Worm (Caenorhabditis elegans) whole organism, L3 larva: ENCODE results near the gene best-1.
A peak's percentile ranks its signal among the peaks of the same experiment; 100 is the strongest.

ENCODE experiments used
- R02D3.7 ChIP-seq: fragments of 150-350 bp; optimal IDR thresholded peaks from 2 replicates; lab custom pipeline; 2014; ENCODE audit warnings: missing biosample characterization, missing genetic modification characterization
- ZK546.5 ChIP-seq: sonication (generic microtip); optimal IDR thresholded peaks from 2 replicates; lab custom pipeline; 2017; ENCODE audit warnings: missing biosample characterization, missing genetic modification characterization
- aly-2 ChIP-seq: fragments of 150-350 bp; optimal IDR thresholded peaks from 2 replicates; lab custom pipeline; 2014; ENCODE audit warnings: missing biosample characterization, missing genetic modification characterization
- ama-1 ChIP-seq: fragments of 150-350 bp; optimal IDR thresholded peaks from 2 replicates; lab custom pipeline; 2018
- ceh-16 ChIP-seq: sonication (generic microtip); optimal IDR thresholded peaks from 2 replicates; lab custom pipeline; 2017; ENCODE audit warnings: missing biosample characterization, missing genetic modification characterization
- ceh-28 ChIP-seq: fragments of 150-350 bp; optimal IDR thresholded peaks from 2 replicates; lab custom pipeline; 2014; ENCODE audit warnings: missing biosample characterization, missing genetic modification reagents, missing genetic modification characterization
- ceh-82 ChIP-seq: fragments of 150-350 bp; optimal IDR thresholded peaks from 2 replicates; lab custom pipeline; 2014; ENCODE audit warnings: missing biosample characterization, missing genetic modification characterization
- ceh-9 ChIP-seq: sonication (generic microtip); optimal IDR thresholded peaks from 2 replicates; lab custom pipeline; 2018; ENCODE audit warnings: missing biosample characterization, missing genetic modification characterization
- daf-12 ChIP-seq: fragments of 150-350 bp; optimal IDR thresholded peaks from 2 replicates; lab custom pipeline; 2014; ENCODE audit warnings: missing biosample characterization, missing genetic modification reagents, missing genetic modification characterization
- egl-27 ChIP-seq: sonication (generic microtip); optimal IDR thresholded peaks from 4 replicates; lab custom pipeline; 2017; ENCODE audit warnings: missing biosample characterization, missing genetic modification reagents, missing genetic modification characterization
- egl-5 ChIP-seq: fragments of 150-350 bp; optimal IDR thresholded peaks from 2 replicates; lab custom pipeline; 2017; ENCODE audit warnings: missing biosample characterization, missing genetic modification reagents, missing genetic modification characterization, inconsistent platforms
- elt-1 ChIP-seq: fragments of 150-350 bp; optimal IDR thresholded peaks from 2 replicates; lab custom pipeline; 2014; ENCODE audit warnings: missing biosample characterization, missing genetic modification characterization
- elt-2 ChIP-seq: sonication (generic microtip); optimal IDR thresholded peaks from 2 replicates; lab custom pipeline; 2016; ENCODE audit warnings: missing genetic modification reagents, mild to moderate bottlenecking, missing genetic modification characterization, missing compliant biosample characterization
- elt-3 ChIP-seq, 3 experiments: fragments of 150-350 bp in 1 of 3; sonication (generic microtip) in 2 of 3; optimal IDR thresholded peaks; 2 replicates in 2 of 3; 4 replicates in 1 of 3; lab custom pipeline; 2014 to 2017; ENCODE audit warnings: missing biosample characterization in 3 of 3, missing genetic modification characterization in 3 of 3
- eor-1 ChIP-seq, 2 experiments: fragments of 150-350 bp; optimal IDR thresholded peaks; 2 replicates each; lab custom pipeline; 2014 to 2018; ENCODE audit warnings: missing biosample characterization in 2 of 2, missing genetic modification characterization in 2 of 2
- fkh-10 ChIP-seq: sonication (generic microtip); optimal IDR thresholded peaks from 2 replicates; lab custom pipeline; 2017; ENCODE audit warnings: missing biosample characterization, missing genetic modification reagents, missing genetic modification characterization
- fkh-2 ChIP-seq: fragments of 150-350 bp; optimal IDR thresholded peaks from 2 replicates; lab custom pipeline; 2014; ENCODE audit warnings: missing biosample characterization, missing genetic modification reagents, missing genetic modification characterization
- fos-1 ChIP-seq: fragments of 150-350 bp; optimal IDR thresholded peaks from 2 replicates; lab custom pipeline; 2014; ENCODE audit warnings: missing biosample characterization, missing genetic modification characterization
- hmg-11 ChIP-seq: sonication (generic microtip); optimal IDR thresholded peaks from 2 replicates; lab custom pipeline; 2016; ENCODE audit warnings: missing genetic modification characterization, missing compliant biosample characterization
- jun-1 ChIP-seq: fragments of 150-350 bp; optimal IDR thresholded peaks from 2 replicates; lab custom pipeline; 2014; ENCODE audit warnings: missing biosample characterization, missing genetic modification reagents, missing genetic modification characterization
- lin-15B ChIP-seq: fragments of 150-350 bp; optimal IDR thresholded peaks from 2 replicates; lab custom pipeline; 2014; ENCODE audit warnings: missing biosample characterization, missing genetic modification characterization
- lin-39 ChIP-seq: fragments of 150-350 bp; optimal IDR thresholded peaks from 2 replicates; lab custom pipeline; 2018; ENCODE audit warnings: missing biosample characterization, missing genetic modification reagents, missing genetic modification characterization
- lsy-12 ChIP-seq: sonication (generic microtip); optimal IDR thresholded peaks from 2 replicates; lab custom pipeline; 2016; ENCODE audit warnings: mild to moderate bottlenecking, missing genetic modification characterization, missing compliant biosample characterization
- mdl-1 ChIP-seq: fragments of 150-350 bp; optimal IDR thresholded peaks from 2 replicates; lab custom pipeline; 2014; ENCODE audit warnings: missing biosample characterization, missing genetic modification characterization
- mml-1 ChIP-seq: fragments of 150-350 bp; sonication (generic microtip); optimal IDR thresholded peaks from 3 replicates; lab custom pipeline; 2014; ENCODE audit warnings: missing biosample characterization, missing genetic modification characterization
- nfya-1 ChIP-seq: sonication (generic microtip); optimal IDR thresholded peaks from 2 replicates; lab custom pipeline; 2017; ENCODE audit warnings: missing genetic modification characterization, mild to moderate bottlenecking, missing compliant biosample characterization, antibody characterized with exemption, moderate library complexity; ENCODE audit not compliant: insufficient read depth
- nhr-11 ChIP-seq: fragments of 150-350 bp; optimal IDR thresholded peaks from 2 replicates; lab custom pipeline; 2014; ENCODE audit warnings: missing biosample characterization, missing genetic modification characterization
- nhr-12 ChIP-seq: fragments of 150-350 bp; optimal IDR thresholded peaks from 2 replicates; lab custom pipeline; 2014; ENCODE audit warnings: missing biosample characterization, missing genetic modification characterization
- nhr-23 ChIP-seq: fragments of 150-350 bp; optimal IDR thresholded peaks from 2 replicates; lab custom pipeline; 2014; ENCODE audit warnings: missing biosample characterization, missing genetic modification reagents, missing genetic modification characterization
- nhr-237 ChIP-seq: fragments of 150-350 bp; optimal IDR thresholded peaks from 2 replicates; lab custom pipeline; 2014; ENCODE audit warnings: missing biosample characterization, missing genetic modification characterization
- nhr-25 ChIP-seq: sonication (generic microtip); optimal IDR thresholded peaks from 2 replicates; lab custom pipeline; 2017; ENCODE audit warnings: missing biosample characterization, missing genetic modification characterization
- nhr-28 ChIP-seq: fragments of 150-350 bp; optimal IDR thresholded peaks from 2 replicates; lab custom pipeline; 2014; ENCODE audit warnings: missing biosample characterization, missing genetic modification characterization
- nhr-43 ChIP-seq: sonication (generic microtip); optimal IDR thresholded peaks from 2 replicates; lab custom pipeline; 2016; ENCODE audit warnings: mild to moderate bottlenecking, missing genetic modification characterization, missing compliant biosample characterization; ENCODE audit not compliant: poor library complexity, severe bottlenecking
- nhr-67 ChIP-seq: fragments of 150-350 bp; optimal IDR thresholded peaks from 2 replicates; lab custom pipeline; 2014; ENCODE audit warnings: missing biosample characterization, missing genetic modification characterization
- nhr-76 ChIP-seq: fragments of 150-350 bp; sonication (generic microtip); optimal IDR thresholded peaks from 5 replicates; lab custom pipeline; 2014; ENCODE audit warnings: missing biosample characterization, missing genetic modification characterization
- nhr-77 ChIP-seq: fragments of 150-350 bp; optimal IDR thresholded peaks from 2 replicates; lab custom pipeline; 2014; ENCODE audit warnings: missing biosample characterization, missing genetic modification characterization
- pha-4 ChIP-seq: fragments of 150-350 bp; optimal IDR thresholded peaks from 2 replicates; lab custom pipeline; 2014; ENCODE audit warnings: missing biosample characterization, missing genetic modification reagents, missing genetic modification characterization
- pqm-1 ChIP-seq: fragments of 150-350 bp; optimal IDR thresholded peaks from 2 replicates; lab custom pipeline; 2017; ENCODE audit warnings: missing biosample characterization, missing genetic modification characterization, inconsistent platforms
- sea-2 ChIP-seq: fragments of 150-350 bp; sonication (generic microtip); optimal IDR thresholded peaks from 4 replicates; lab custom pipeline; 2014; ENCODE audit warnings: missing biosample characterization, missing genetic modification reagents, missing genetic modification characterization
- skn-1 ChIP-seq: fragments of 150-350 bp; optimal IDR thresholded peaks from 2 replicates; lab custom pipeline; 2014; ENCODE audit warnings: missing biosample characterization, missing genetic modification characterization
- snpc-4 ChIP-seq: fragments of 150-350 bp; optimal IDR thresholded peaks from 2 replicates; lab custom pipeline; 2014; ENCODE audit warnings: missing biosample characterization, missing genetic modification characterization
- tbx-2 ChIP-seq: sonication (generic microtip); optimal IDR thresholded peaks from 2 replicates; lab custom pipeline; 2016; ENCODE audit warnings: mild to moderate bottlenecking, missing genetic modification characterization, missing compliant biosample characterization
- unc-39 ChIP-seq: sonication (generic microtip); optimal IDR thresholded peaks from 4 replicates; lab custom pipeline; 2017; ENCODE audit warnings: missing biosample characterization, missing genetic modification characterization
- unc-62 ChIP-seq: fragments of 150-350 bp; sonication (generic microtip); optimal IDR thresholded peaks from 4 replicates; lab custom pipeline; 2014; ENCODE audit warnings: missing biosample characterization, missing genetic modification reagents, missing genetic modification characterization
- zag-1 ChIP-seq: fragments of 150-350 bp; optimal IDR thresholded peaks from 2 replicates; lab custom pipeline; 2014; ENCODE audit warnings: missing biosample characterization, missing genetic modification characterization
- ztf-11 ChIP-seq: fragments of 150-350 bp; optimal IDR thresholded peaks from 2 replicates; lab custom pipeline; 2014; ENCODE audit warnings: missing biosample characterization, missing genetic modification characterization
- ztf-4 ChIP-seq: fragments of 150-350 bp; optimal IDR thresholded peaks from 2 replicates; lab custom pipeline; 2014; ENCODE audit warnings: missing biosample characterization, missing genetic modification characterization

Gene best-1

DNA sequence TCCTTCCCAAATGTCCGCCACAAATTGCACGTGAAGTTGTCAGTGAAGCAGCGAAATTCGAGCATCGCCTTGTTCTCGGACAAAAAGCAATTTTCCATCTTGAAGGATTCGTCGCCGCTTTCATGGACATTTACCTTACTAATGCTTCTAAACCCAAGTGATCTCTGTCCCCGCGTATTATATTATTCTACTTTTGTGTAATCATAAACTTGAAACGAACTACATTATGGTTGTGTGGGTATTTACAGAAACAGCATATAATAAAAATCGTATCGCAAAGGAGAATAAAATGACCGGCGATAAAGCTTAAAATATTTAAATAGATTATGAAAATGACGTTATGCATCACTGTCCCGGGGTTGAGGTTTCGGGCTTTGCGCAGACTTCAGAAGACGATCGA lies 12.8 kb downstream of the best-1 start:
- TF ChIP-seq sea-2 (GFP tag; lab: Kevin White, UChicago) (no peak), aly-2 (tag; lab: Kevin White, UChicago) (peak; percentile 30)

DNA sequence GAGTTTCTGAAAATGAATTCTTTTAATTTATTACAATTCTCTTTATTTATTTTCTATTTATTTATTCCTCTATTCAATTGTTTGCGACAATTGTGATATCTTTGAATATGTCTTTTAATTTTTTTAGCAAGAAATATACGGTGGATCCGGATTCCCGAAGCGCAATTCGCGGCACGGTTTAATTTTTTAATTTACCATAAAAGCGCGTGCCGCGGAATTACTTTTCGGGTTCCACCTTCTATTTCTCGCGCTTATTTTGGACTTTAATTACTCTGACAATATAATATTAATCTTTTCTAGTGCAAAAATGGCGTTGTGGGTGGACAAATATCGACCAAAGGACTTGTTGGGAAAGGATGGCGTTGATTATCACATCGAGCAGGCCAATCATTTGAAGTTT lies 14.1 kb downstream of the best-1 start, which contains the start of gene rfc-3:
Gene rfc-3, plus strand, starts transcription at position 301 of the 400 bp plus-strand sequence.
- TF ChIP-seq ama-1 (lab: Kevin White, UChicago) (no peak), ceh-28 (tag; lab: Kevin White, UChicago) (no peak), R02D3.7 (no peak), nhr-77 (tag; lab: Kevin White, UChicago) (no peak)
- TF ChIP-seq, all 47 proteins: peak for 0

DNA sequence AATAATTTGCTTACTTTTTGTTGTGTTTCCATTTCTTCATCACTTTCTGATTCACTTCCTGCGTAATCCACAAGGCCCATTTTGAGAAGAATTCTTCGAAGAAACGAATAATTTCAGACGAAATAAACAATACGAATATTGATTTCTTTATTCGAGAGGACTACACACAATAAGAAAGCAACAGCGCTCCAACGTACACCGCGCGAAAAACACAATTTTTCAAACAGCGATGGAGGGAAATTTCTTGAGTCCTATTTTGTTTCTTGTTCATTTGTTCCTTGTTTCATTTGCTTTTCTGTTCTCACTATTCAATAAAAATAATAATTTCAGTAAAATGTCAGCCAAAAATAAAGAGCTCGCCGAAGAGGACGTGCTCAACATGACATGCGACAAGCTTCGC lies 15.9 kb downstream of the best-1 start, which contains the start of the genes prcc-1 and C39E9.12:
Gene prcc-1, minus strand, starts transcription at position 119 of the 400 bp plus-strand sequence.
Gene C39E9.12, plus strand, starts transcription at position 331 of the 400 bp plus-strand sequence.
- TF ChIP-seq elt-1 (no peak), egl-27 (tag; lab: Kevin White, UChicago) (no peak), ZK546.5 (no peak), ceh-82 (no peak), fkh-2 (tag; lab: Kevin White, UChicago) (no peak), elt-2 (tag; lab: Kevin White, UChicago) (peak; percentile 12), aly-2 (tag; lab: Kevin White, UChicago) (no peak), lsy-12 (tag; lab: Kevin White, UChicago) (no peak), R02D3.7 (peak; percentile 16), nhr-76 (tag; lab: Kevin White, UChicago) (no peak), fkh-10 (GFP tag; lab: Kevin White, UChicago) (no peak), jun-1 (tag; lab: Kevin White, UChicago) (no peak), lin-39 (tag; lab: Kevin White, UChicago) (peak; percentile 45), nhr-28 (tag; lab: Kevin White, UChicago) (no peak), nhr-12 (tag; lab: Kevin White, UChicago) (no peak), hmg-11 (tag; lab: Kevin White, UChicago) (no peak), ceh-9 (no peak), mml-1 (no peak), zag-1 (no peak), nhr-237 (tag; lab: Kevin White, UChicago) (no peak), ceh-16 (tag; lab: Kevin White, UChicago) (no peak), nhr-23 (tag; lab: Kevin White, UChicago) (peak; percentile 63), tbx-2 (no peak), skn-1 (tag; lab: Kevin White, UChicago) (no peak), ama-1 (lab: Kevin White, UChicago) (no peak), unc-39 (tag; lab: Kevin White, UChicago) (no peak), egl-5 (tag; lab: Kevin White, UChicago) (peak; percentile 29), ztf-4 (tag; lab: Kevin White, UChicago) (no peak), unc-62 (GFP tag; lab: Kevin White, UChicago) (no peak), nhr-77 (tag; lab: Kevin White, UChicago) (no peak), daf-12 (tag; lab: Kevin White, UChicago) (no peak), sea-2 (GFP tag; lab: Kevin White, UChicago) (no peak), nfya-1 (tag; lab: Kevin White, UChicago) (no peak), pha-4 (tag; lab: Kevin White, UChicago) (peak; percentile 86), fos-1 (tag; lab: Kevin White, UChicago) (no peak), mdl-1 (tag; lab: Kevin White, UChicago) (no peak), eor-1 (tag; optimal IDR thresholded peaks at IDR 0.05; lab: Kevin White, UChicago) (no peak), pqm-1 (tag; lab: Kevin White, UChicago) (peak; percentile 42), ceh-28 (tag; lab: Kevin White, UChicago) (peak; percentile 81), lin-15B (tag; lab: Kevin White, UChicago) (peak; percentile 91), snpc-4 (tag; lab: Kevin White, UChicago) (peak; percentile 50), ztf-11 (tag; lab: Kevin White, UChicago) (no peak), nhr-67 (tag; lab: Kevin White, UChicago) (no peak), nhr-25 (tag; lab: Kevin White, UChicago) (peak; percentile 58), nhr-11 (tag; lab: Kevin White, UChicago) (no peak), nhr-43 (tag; lab: Kevin White, UChicago) (peak; percentile 25), elt-3 (tag; optimal IDR thresholded peaks at IDR 0.05; lab: Kevin White, UChicago) (no peak)
- TF ChIP-seq, all 47 proteins: peak for 12
